Worm (Caenorhabditis elegans): Measurements from ENCODE around the gene hecd-1.
A peak's percentile ranks its signal among the peaks of the same experiment; 100 is the strongest.

The hecd-1 gene

ce11 chrIV:7096097-7096496 is 48.4 kb downstream of the hecd-1 start:
- no peak for TF ChIP-seq ama-1 (optimal IDR thresholded peaks at IDR 0.05)
- TF ChIP-seq sea-1 (GFP tag; conservative IDR thresholded peaks at IDR 0.05), result no peak
- no peak for TF ChIP-seq ceh-13 (GFP tag; optimal IDR thresholded peaks at IDR 0.05)
- TF ChIP-seq hmbx-1 (tag; optimal IDR thresholded peaks at IDR 0.05), result no peak
- TF ChIP-seq aly-1 (tag; optimal IDR thresholded peaks at IDR 0.05), result no peak
- no peak for TF ChIP-seq ceh-36 (tag; optimal IDR thresholded peaks at IDR 0.05)
- TF ChIP-seq F13C5.2 (tag; optimal IDR thresholded peaks at IDR 0.05), result no peak
- no peak for TF ChIP-seq scrt-1 (GFP tag; IDR thresholded peaks at IDR 0.05)
- TF ChIP-seq B0310.2 (tag; optimal IDR thresholded peaks at IDR 0.05), result no peak
- TF ChIP-seq tbx-37 (GFP tag; conservative IDR thresholded peaks at IDR 0.05), result no peak
- no peak for TF ChIP-seq hnd-1 (tag; optimal IDR thresholded peaks at IDR 0.05)
- TF ChIP-seq flt-1 (GFP tag; IDR thresholded peaks at IDR 0.05), result no peak
- TF ChIP-seq tra-4 (tag; optimal IDR thresholded peaks at IDR 0.05), result no peak
- no peak for TF ChIP-seq ets-7 (tag; optimal IDR thresholded peaks at IDR 0.05)
- no peak for TF ChIP-seq tbx-11 (GFP tag; IDR thresholded peaks at IDR 0.05)
- TF ChIP-seq hmg-4 (GFP tag; optimal IDR thresholded peaks at IDR 0.05), result no peak
- no peak for TF ChIP-seq pes-1 (GFP tag; IDR thresholded peaks at IDR 0.05)

- TF ChIP-seq sea-1 (GFP tag; conservative IDR thresholded peaks at IDR 0.05) (no peak), tbx-11 (GFP tag; IDR thresholded peaks at IDR 0.05) (no peak), B0310.2 (tag; optimal IDR thresholded peaks at IDR 0.05) (no peak), hmg-4 (GFP tag; optimal IDR thresholded peaks at IDR 0.05) (no peak), ceh-13 (GFP tag; optimal IDR thresholded peaks at IDR 0.05) (no peak), tra-4 (tag; optimal IDR thresholded peaks at IDR 0.05) (no peak), hmbx-1 (tag; optimal IDR thresholded peaks at IDR 0.05) (no peak)
Observed at ce11 chrIV:7095396-7095964, 49.0 kb downstream of the hecd-1 start.

DNA sequence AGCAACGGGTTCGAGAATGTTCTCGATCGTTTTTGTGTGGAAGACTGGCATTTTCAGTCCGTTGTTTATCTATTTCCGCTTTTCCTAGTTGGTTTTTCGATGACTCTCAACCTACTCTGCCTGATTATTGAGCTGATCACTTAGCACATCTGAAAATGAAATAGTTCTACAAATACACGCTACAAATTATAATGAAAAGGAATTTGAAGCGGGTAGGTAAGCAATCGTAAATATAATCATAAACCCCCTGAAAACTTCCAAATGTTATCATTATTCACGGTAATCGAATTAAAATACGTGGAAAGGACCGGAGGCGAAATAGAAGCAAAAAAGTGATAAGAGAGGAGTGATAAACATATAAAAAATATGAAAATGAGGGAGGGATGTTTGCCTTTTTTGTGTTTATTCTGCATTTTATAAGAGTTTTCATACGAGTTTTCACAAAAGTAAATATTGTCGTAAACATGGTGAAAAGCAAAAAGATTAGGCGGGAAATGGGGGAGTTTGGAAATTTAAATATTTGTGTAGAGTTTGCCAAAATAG is 50.2 kb downstream of the hecd-1 start, which contains the start of gene deb-1:
Gene deb-1, minus strand, starts transcription at position 51 of the 543 bp plus-strand sequence.
- no peak for TF ChIP-seq B0310.2 (tag; optimal IDR thresholded peaks at IDR 0.05)
- no peak for TF ChIP-seq tbx-37 (GFP tag; conservative IDR thresholded peaks at IDR 0.05)

DNA sequence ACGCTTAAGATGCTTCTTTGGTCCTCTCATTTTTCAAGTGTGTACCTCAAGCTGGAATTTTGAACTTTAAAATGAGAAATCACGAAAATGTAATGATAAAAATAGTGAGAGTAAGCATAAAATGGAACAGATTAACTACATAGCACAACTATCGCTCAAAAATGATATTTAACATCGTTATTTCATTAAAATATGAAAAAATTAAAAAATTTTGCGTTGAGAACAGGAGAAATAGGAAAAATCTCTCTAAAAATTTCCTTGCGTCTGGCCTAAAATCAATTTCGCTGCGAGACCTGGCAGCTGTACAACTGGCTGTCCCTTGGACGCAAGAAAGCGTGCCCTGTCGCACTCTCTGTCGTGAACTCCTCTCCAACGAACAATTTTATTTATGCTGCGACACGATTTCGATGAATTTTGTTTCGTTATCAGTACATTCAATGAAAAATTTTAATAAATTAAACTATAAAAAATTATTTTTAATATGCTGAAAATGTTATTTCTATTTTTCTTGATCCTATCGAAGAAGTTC is 59.8 kb downstream of the hecd-1 start, which contains the start of gene rps-4:
Gene rps-4, minus strand, starts transcription at position 51 of the 529 bp plus-strand sequence.
- TF ChIP-seq hmg-4 (GFP tag; optimal IDR thresholded peaks at IDR 0.05) (peak; percentile 38), F13C5.2 (tag; optimal IDR thresholded peaks at IDR 0.05) (peak; percentile 86), scrt-1 (GFP tag; IDR thresholded peaks at IDR 0.05) (no peak), tbx-37 (GFP tag; conservative IDR thresholded peaks at IDR 0.05) (peak; percentile 36; the same call in 1 of the 2 replicates), hmbx-1 (tag; optimal IDR thresholded peaks at IDR 0.05) (peak; percentile 14), tbx-11 (GFP tag; IDR thresholded peaks at IDR 0.05) (no peak)

All from whole organism, early embryonic.